Worm (Caenorhabditis elegans) whole organism, L4 larva: ENCODE data around the gene lido-11.
A peak's percentile ranks its signal among the peaks of the same experiment; 100 is the strongest.

ENCODE experiments used
- R02D3.7 ChIP-seq: fragments of 150-350 bp; sonication (generic microtip); optimal IDR thresholded peaks from 3 replicates; lab custom pipeline; 2014; ENCODE audit warnings: missing biosample characterization, missing genetic modification characterization
- T26A8.4 ChIP-seq: fragments of 200-800 bp; sonication (Bioruptor generic); IDR thresholded peaks from 2 replicates; pipeline ENCODE4 v1.3.6; 2022; ENCODE audit warnings: missing genetic modification characterization, missing compliant biosample characterization
- Y105C5A.15 ChIP-seq: fragments of 200-800 bp; sonication (Bioruptor generic); IDR thresholded peaks from 2 replicates; pipeline ENCODE4 v1.3.6; 2022; ENCODE audit warnings: missing genetic modification characterization, missing compliant biosample characterization
- Y75B8A.6 ChIP-seq: fragments of 200-800 bp; sonication (Bioruptor generic); IDR thresholded peaks from 2 replicates; pipeline ENCODE4 v1.3.6; 2022; ENCODE audit warnings: missing genetic modification reagents, missing genetic modification characterization, missing compliant biosample characterization
- ZK337.2 ChIP-seq: fragments of 200-800 bp; sonication (Bioruptor generic); IDR thresholded peaks from 2 replicates; pipeline ENCODE4 v1.3.6; 2022; ENCODE audit warnings: missing genetic modification reagents, missing genetic modification characterization, missing compliant biosample characterization
- aha-1 ChIP-seq: fragments of 150-350 bp; peaks from one replicate; lab custom pipeline; 2014; ENCODE audit warnings: missing biosample characterization, missing genetic modification characterization
- ceh-28 ChIP-seq: fragments of 150-350 bp; optimal IDR thresholded peaks from 2 replicates; lab custom pipeline; 2014; ENCODE audit warnings: missing biosample characterization, missing genetic modification reagents, missing genetic modification characterization
- ceh-32 ChIP-seq: sonication (generic microtip); optimal IDR thresholded peaks from 2 replicates; lab custom pipeline; 2016; ENCODE audit warnings: mild to moderate bottlenecking, missing genetic modification characterization, missing compliant biosample characterization; ENCODE audit not compliant: poor library complexity
- ceh-82 ChIP-seq: sonication (generic microtip); optimal IDR thresholded peaks from 2 replicates; lab custom pipeline; 2017; ENCODE audit warnings: missing biosample characterization, missing genetic modification characterization
- daf-16 ChIP-seq, 3 experiments: sonication (generic microtip); optimal IDR thresholded peaks; 2 replicates each; lab custom pipeline; 2016 to 2017; ENCODE audit warnings: missing genetic modification characterization in 3 of 3, missing genetic modification reagents in 3 of 3, mild to moderate bottlenecking in 2 of 3, missing compliant biosample characterization in 2 of 3, missing biosample characterization in 1 of 3, moderate library complexity in 1 of 3
- dmd-9 ChIP-seq: fragments of 200-800 bp; sonication (Bioruptor generic); IDR thresholded peaks from 2 replicates; pipeline ENCODE4 v1.3.6; 2022; ENCODE audit warnings: missing genetic modification reagents, missing genetic modification characterization, missing compliant biosample characterization
- dpl-1 ChIP-seq: fragments of 150-350 bp; optimal IDR thresholded peaks from 2 replicates; lab custom pipeline; 2014; ENCODE audit warnings: missing biosample characterization, missing genetic modification reagents, missing genetic modification characterization
- hif-1 ChIP-seq, 2 experiments: sonication (generic microtip); optimal IDR thresholded peaks; 2 replicates each; lab custom pipeline; 2016 to 2017; ENCODE audit warnings: missing compliant biosample characterization in 2 of 2, missing genetic modification characterization in 2 of 2, missing genetic modification reagents in 2 of 2, missing genotype in 2 of 2, mild to moderate bottlenecking in 1 of 2
- hlh-11 ChIP-seq: fragments of 200-800 bp; sonication (Bioruptor generic); optimal IDR thresholded peaks from 2 replicates; lab custom pipeline; 2018; ENCODE audit warnings: mild to moderate bottlenecking, missing genetic modification characterization, missing compliant biosample characterization
- hmg-1.1 ChIP-seq: fragments of 200-800 bp; sonication (Bioruptor generic); IDR thresholded peaks from 2 replicates; pipeline ENCODE4 v1.3.6; 2022; ENCODE audit warnings: missing genetic modification reagents, missing genetic modification characterization, missing compliant biosample characterization
- jun-1 ChIP-seq: fragments of 150-350 bp; optimal IDR thresholded peaks from 2 replicates; lab custom pipeline; 2014; ENCODE audit warnings: missing biosample characterization, missing genetic modification reagents, missing genetic modification characterization
- lin-15B ChIP-seq: fragments of 150-350 bp; sonication (generic microtip); optimal IDR thresholded peaks from 3 replicates; lab custom pipeline; 2014; ENCODE audit warnings: missing biosample characterization, missing genetic modification characterization
- madf-5 ChIP-seq, 2 experiments: fragments of 200-800 bp; sonication (Bioruptor generic); IDR thresholded peaks; 2 replicates each; pipeline ENCODE4 v1.3.6; 2022; ENCODE audit warnings: missing compliant biosample characterization in 2 of 2, missing genetic modification characterization in 2 of 2
- mep-1 ChIP-seq: fragments of 150-350 bp; sonication (generic microtip); optimal IDR thresholded peaks from 3 replicates; lab custom pipeline; 2014; ENCODE audit warnings: missing biosample characterization, missing genetic modification characterization
- nhr-102 ChIP-seq: sonication (generic microtip); optimal IDR thresholded peaks from 2 replicates; lab custom pipeline; 2016; ENCODE audit warnings: mild to moderate bottlenecking, missing genetic modification characterization, moderate library complexity, missing compliant biosample characterization
- nhr-28 ChIP-seq: fragments of 150-350 bp; optimal IDR thresholded peaks from 2 replicates; lab custom pipeline; 2014; ENCODE audit warnings: missing biosample characterization, missing genetic modification characterization
- nhr-42 ChIP-seq: fragments of 200-800 bp; sonication (Bioruptor generic); IDR thresholded peaks from 2 replicates; pipeline ENCODE4 v1.3.6; 2022; ENCODE audit warnings: missing genetic modification characterization, missing compliant biosample characterization
- nhr-6 ChIP-seq: fragments of 150-350 bp; optimal IDR thresholded peaks from 2 replicates; lab custom pipeline; 2014; ENCODE audit warnings: missing biosample characterization, missing genetic modification characterization
- pha-4 ChIP-seq, 2 experiments: fragments of 150-350 bp in 1 of 2; fragments of 200-800 bp in 1 of 2; sonication (Bioruptor generic) in 1 of 2; IDR thresholded peaks in 1 of 2; optimal IDR thresholded peaks in 1 of 2; 2 replicates each; pipeline versions ENCODE4 v1.3.6 to Lab custom; 2014 to 2022; ENCODE audit warnings: missing genetic modification characterization in 2 of 2, missing genetic modification reagents in 2 of 2, missing biosample characterization in 1 of 2, missing compliant biosample characterization in 1 of 2
- rbr-2 ChIP-seq: sonication (generic microtip); optimal IDR thresholded peaks from 2 replicates; lab custom pipeline; 2016; ENCODE audit warnings: missing genotype, missing genetic modification characterization, missing compliant biosample characterization
- sdz-12 ChIP-seq: fragments of 200-800 bp; sonication (Bioruptor generic); optimal IDR thresholded peaks from 2 replicates; lab custom pipeline; 2018; ENCODE audit warnings: mild to moderate bottlenecking, missing genetic modification characterization, missing compliant biosample characterization
- set-16 ChIP-seq: fragments of 200-800 bp; sonication (Bioruptor generic); IDR thresholded peaks from 2 replicates; pipeline ENCODE4 v1.3.6; 2022; ENCODE audit warnings: missing genetic modification reagents, missing genetic modification characterization, missing compliant biosample characterization
- unc-130 ChIP-seq: sonication (generic microtip); optimal IDR thresholded peaks from 2 replicates; lab custom pipeline; 2016; ENCODE audit warnings: missing genetic modification reagents, missing genetic modification characterization, missing compliant biosample characterization
- unc-62 ChIP-seq, 3 experiments: fragments of 150-350 bp in 1 of 3; sonication (generic microtip); optimal IDR thresholded peaks in 2 of 3; peaks in 1 of 3; 1 replicate in 1 of 3; 2 replicates in 2 of 3; lab custom pipeline; 2014 to 2017; ENCODE audit warnings: missing biosample characterization in 3 of 3, missing genetic modification characterization in 3 of 3, missing genetic modification reagents in 3 of 3, missing genotype in 1 of 3
- vab-7 ChIP-seq: fragments of 200-800 bp; sonication (Bioruptor generic); IDR thresholded peaks from 2 replicates; pipeline ENCODE4 v1.3.6; 2022; ENCODE audit warnings: missing genetic modification reagents, missing genetic modification characterization, missing compliant biosample characterization

The lido-11 gene

DNA sequence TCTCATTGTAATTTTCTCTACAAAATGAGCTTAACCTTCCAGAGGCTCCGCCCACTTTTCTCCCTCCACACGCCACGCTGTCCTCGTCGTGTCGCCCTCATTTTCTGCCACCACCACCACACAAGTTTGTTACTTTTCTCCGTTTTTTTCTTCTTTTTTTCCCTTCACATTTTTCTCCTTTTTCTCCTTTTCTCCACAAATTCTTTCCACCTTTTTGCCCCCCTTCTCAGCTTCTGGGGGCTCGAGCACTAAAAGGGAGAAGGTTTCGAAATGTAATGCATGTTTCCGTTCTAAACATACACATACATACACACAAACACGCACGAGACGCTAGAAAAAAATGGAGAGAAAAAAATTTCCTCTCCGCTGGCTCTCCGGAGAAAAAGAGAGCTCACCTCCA, 27.2 kb upstream of the lido-11 start, which contains the start of gene nhr-88 (continued):
- TF ChIP-seq R02D3.7, result no peak
- peak; percentile 45 for TF ChIP-seq mep-1 (tag; lab: Kevin White, UChicago)
- TF ChIP-seq Y105C5A.15 (GFP tag; lab: Robert Waterston, UW), result no peak
- TF ChIP-seq jun-1 (tag; lab: Kevin White, UChicago), result no peak
- TF ChIP-seq vab-7 (GFP tag; lab: Robert Waterston, UW), result peak; percentile 51; the same call in 1 of the 2 replicates
- TF ChIP-seq sdz-12, result peak; percentile 47
- no peak for TF ChIP-seq hlh-11
- peak in 1 of 2 experiments; percentile 43 for TF ChIP-seq unc-62 (GFP tag; optimal IDR thresholded peaks at IDR 0.05 in 1 of 2; lab: Kevin White, UChicago)
- TF ChIP-seq unc-62 (tag; optimal IDR thresholded peaks at IDR 0.05; lab: Kevin White, UChicago), result no peak
- TF ChIP-seq aha-1 (tag; lab: Kevin White, UChicago), result no peak
- TF ChIP-seq lin-15B (tag; lab: Kevin White, UChicago), result no peak
- TF ChIP-seq nhr-42 (GFP tag; lab: Robert Waterston, UW), result 0 out of 2 replicates have a peak, but pooled peaks have one; percentile 9
- TF ChIP-seq hmg-1.1 (GFP tag; lab: Robert Waterston, UW), result peak; percentile 58
- TF ChIP-seq ceh-28 (tag; lab: Kevin White, UChicago), result no peak
- no peak for TF ChIP-seq nhr-28 (tag; lab: Kevin White, UChicago)
- no peak for TF ChIP-seq pha-4 (GFP tag; IDR thresholded peaks at IDR 0.05; lab: Robert Waterston, UW)
- TF ChIP-seq pha-4 (tag; optimal IDR thresholded peaks at IDR 0.05; lab: Kevin White, UChicago), result no peak
- TF ChIP-seq ceh-32 (tag; lab: Kevin White, UChicago), result no peak
- TF ChIP-seq daf-16 (GFP tag; optimal IDR thresholded peaks at IDR 0.05; lab: Kevin White, UChicago), result no peak
- no peak for TF ChIP-seq daf-16 (tag; optimal IDR thresholded peaks at IDR 0.05; lab: Kevin White, UChicago)
- peak; percentile 39 for TF ChIP-seq rbr-2 (tag; lab: Kevin White, UChicago)

DNA sequence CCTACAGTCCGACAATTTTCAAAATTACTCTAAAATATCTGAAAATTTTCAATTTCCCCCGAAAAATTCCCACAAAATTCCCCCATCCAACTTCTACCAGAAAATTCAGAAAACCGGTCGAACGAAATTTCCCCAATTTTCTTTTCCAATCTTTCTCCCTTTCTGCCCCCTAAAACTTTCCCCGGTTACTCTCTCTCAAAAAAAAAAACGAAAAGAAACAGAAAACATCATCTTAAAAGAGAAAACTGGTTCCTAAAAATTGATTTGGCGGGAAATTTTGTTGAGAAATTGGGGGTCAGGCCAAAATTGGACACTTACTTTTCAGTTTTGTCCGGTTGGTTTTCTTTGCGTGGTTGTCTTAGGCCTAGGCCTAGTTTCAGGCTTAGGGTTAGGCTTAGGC, 26.1 kb upstream of the lido-11 start:
- TF ChIP-seq dmd-9 (GFP tag; lab: Robert Waterston, UW), result no peak
- TF ChIP-seq dpl-1 (GFP tag; lab: Kevin White, UChicago), result no peak
- no peak for TF ChIP-seq madf-5 (GFP tag; IDR thresholded peaks at IDR 0.05; lab: Robert Waterston, UW)
- TF ChIP-seq hif-1 (tag; optimal IDR thresholded peaks at IDR 0.05; lab: Kevin White, UChicago), result no peak
- TF ChIP-seq daf-16 (GFP tag; optimal IDR thresholded peaks at IDR 0.05; lab: Kevin White, UChicago), result no peak
- no peak for TF ChIP-seq daf-16 (tag; optimal IDR thresholded peaks at IDR 0.05; lab: Kevin White, UChicago)
- TF ChIP-seq lin-15B (tag; lab: Kevin White, UChicago), result no peak
- no peak for TF ChIP-seq unc-130 (GFP tag; lab: Kevin White, UChicago)
- no peak for TF ChIP-seq pha-4 (GFP tag; IDR thresholded peaks at IDR 0.05; lab: Robert Waterston, UW)
- no peak for TF ChIP-seq pha-4 (tag; optimal IDR thresholded peaks at IDR 0.05; lab: Kevin White, UChicago)
- TF ChIP-seq, all 104 proteins: peak for 0

DNA sequence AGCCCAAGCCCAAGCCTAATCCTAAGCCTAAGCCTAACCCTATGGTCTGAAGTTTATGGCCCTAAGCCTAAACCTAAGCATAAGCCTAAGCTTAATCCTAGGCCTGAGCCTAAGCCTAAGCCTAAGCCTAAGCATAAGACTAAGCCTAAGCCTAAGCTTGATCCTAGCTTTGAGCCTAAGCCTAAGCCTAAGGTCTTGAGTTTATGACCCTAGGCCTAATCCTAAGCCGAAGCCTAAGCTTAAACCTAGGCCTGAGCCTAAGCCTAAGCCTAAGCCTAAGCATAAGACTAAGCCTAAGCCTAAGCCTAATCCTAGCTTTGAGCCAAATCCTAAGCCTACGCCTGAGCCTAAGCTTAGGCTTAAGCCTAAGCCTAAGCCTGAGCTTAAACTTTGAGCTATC, 24.7 kb upstream of the lido-11 start:
- TF ChIP-seq ceh-82 (tag; lab: Kevin White, UChicago) (no peak), Y105C5A.15 (GFP tag; lab: Robert Waterston, UW) (0 out of 2 replicates have a peak, but pooled peaks have one; percentile 47)

DNA sequence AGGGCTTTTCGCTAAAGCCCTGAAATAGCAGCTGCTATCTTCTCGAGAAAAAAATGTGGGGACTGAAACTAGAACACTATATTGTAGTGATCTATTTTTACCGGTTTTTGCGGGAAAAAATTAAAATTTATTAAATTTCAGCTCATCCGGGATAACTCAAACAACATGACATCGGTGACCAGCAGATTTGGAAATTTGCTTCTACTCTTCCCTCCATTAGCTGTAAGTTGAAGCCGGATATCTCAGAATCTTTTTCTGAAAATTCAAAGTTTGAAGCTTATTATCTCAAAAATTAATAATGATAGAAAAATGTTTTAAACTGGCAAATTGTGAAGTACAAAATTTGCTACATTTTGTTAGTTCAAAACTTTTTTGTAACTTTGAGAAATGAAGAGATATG, 19.4 kb upstream of the lido-11 start:
- no peak for TF ChIP-seq Y75B8A.6
- peak; percentile 93 for TF ChIP-seq aha-1 (tag; lab: Kevin White, UChicago)
- TF ChIP-seq nhr-6 (tag; lab: Kevin White, UChicago), result no peak

DNA sequence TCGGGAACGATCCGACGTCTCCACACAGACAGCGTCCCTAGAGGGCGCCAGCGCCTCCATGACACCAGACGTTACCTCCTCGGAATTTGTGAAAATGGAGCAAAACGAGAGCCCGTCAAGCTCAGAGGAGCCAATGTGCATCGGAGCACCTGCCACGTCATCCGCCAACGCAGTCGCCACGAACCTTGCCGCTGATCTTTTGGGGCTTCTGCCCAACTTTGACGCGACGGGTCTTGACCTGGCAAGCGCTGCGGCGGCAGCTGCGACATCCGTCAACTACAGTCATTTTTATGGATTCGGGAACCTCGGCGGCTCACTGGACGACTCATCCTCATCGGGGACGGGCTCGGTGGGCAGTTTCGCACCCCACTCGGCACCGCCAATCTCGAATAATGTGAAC, 18.3 kb upstream of the lido-11 start:
- TF ChIP-seq sdz-12, result peak; percentile 16
- TF ChIP-seq ZK337.2 (GFP tag; lab: Robert Waterston, UW), result no peak
- TF ChIP-seq aha-1 (tag; lab: Kevin White, UChicago), result peak; percentile 16
- peak; percentile 91 for TF ChIP-seq set-16
- no peak for TF ChIP-seq nhr-102 (tag; lab: Kevin White, UChicago)
- no peak for TF ChIP-seq T26A8.4
- no peak for TF ChIP-seq R02D3.7
- TF ChIP-seq, all 104 proteins: peak for 3
